Fruit fly (Drosophila melanogaster) whole organism, embryonic: ENCODE data around the gene trk.

ENCODE experiments used
- Asciz ChIP-seq: fragments of 200-800 bp; sonication (Bioruptor generic); optimal IDR thresholded peaks from 2 replicates; lab custom pipeline; 2017; ENCODE audit warnings: missing biosample characterization, mild to moderate bottlenecking, missing genetic modification characterization, missing genetic modification reagents
- Atf-2 ChIP-seq: fragments of 200-800 bp; sonication (Bioruptor generic); optimal IDR thresholded peaks from 2 replicates; lab custom pipeline; 2016; ENCODE audit warnings: missing biosample characterization, missing genetic modification characterization
- B-H1 ChIP-seq: fragments of 200-800 bp; sonication (Bioruptor generic); IDR thresholded peaks from 3 replicates; pipeline ENCODE4 v1.3.6; 2022; ENCODE audit warnings: missing biosample characterization, missing genetic modification characterization
- Blimp-1 ChIP-seq: fragments of 200-800 bp; sonication (Bioruptor generic); optimal IDR thresholded peaks from 3 replicates; lab custom pipeline; 2018; ENCODE audit warnings: missing biosample characterization, missing genetic modification characterization, mild to moderate bottlenecking, moderate library complexity, missing genetic modification reagents
- CG12071 ChIP-seq: fragments of 200-800 bp; sonication (Bioruptor generic); optimal IDR thresholded peaks from 3 replicates; lab custom pipeline; 2018; ENCODE audit warnings: missing biosample characterization, mild to moderate bottlenecking, missing genetic modification characterization
- CG13624 ChIP-seq: fragments of 200-800 bp; sonication (Bioruptor generic); optimal IDR thresholded peaks from 2 replicates; lab custom pipeline; 2016; ENCODE audit warnings: missing biosample characterization, missing genetic modification characterization
- CG15601 ChIP-seq: fragments of 200-800 bp; sonication (Bioruptor generic); optimal IDR thresholded peaks from 3 replicates; lab custom pipeline; 2019; ENCODE audit warnings: missing biosample characterization, mild to moderate bottlenecking, missing genetic modification characterization, moderate library complexity
- CG1603 ChIP-seq: fragments of 200-800 bp; sonication (Bioruptor generic); optimal IDR thresholded peaks from 2 replicates; lab custom pipeline; 2019; ENCODE audit warnings: missing biosample characterization, mild to moderate bottlenecking, missing genetic modification characterization, moderate library complexity
- CG16813 ChIP-seq: fragments of 200-800 bp; sonication (Bioruptor generic); IDR thresholded peaks from 3 replicates; pipeline ENCODE4 v1.3.6; 2022; ENCODE audit warnings: missing biosample characterization, missing genetic modification characterization; ENCODE audit not compliant: partially characterized antibody
- CG17186 ChIP-seq: fragments of 200-800 bp; sonication (Bioruptor generic); optimal IDR thresholded peaks from 3 replicates; lab custom pipeline; 2017; ENCODE audit warnings: missing biosample characterization, missing genetic modification reagents, missing genetic modification characterization
- CG17802 ChIP-seq: fragments of 200-800 bp; sonication (Bioruptor generic); optimal IDR thresholded peaks from 2 replicates; lab custom pipeline; 2018; ENCODE audit warnings: missing biosample characterization, mild to moderate bottlenecking, missing genetic modification characterization, moderate library complexity
- CG33557 ChIP-seq: fragments of 200-800 bp; sonication (Bioruptor generic); optimal IDR thresholded peaks from 2 replicates; lab custom pipeline; 2019; ENCODE audit warnings: missing biosample characterization, mild to moderate bottlenecking, missing genetic modification characterization, moderate library complexity
- CG4360 ChIP-seq: fragments of 200-800 bp; sonication (Bioruptor generic); IDR thresholded peaks from 2 replicates; pipeline ENCODE4 v1.3.6; 2022; ENCODE audit warnings: missing biosample characterization, missing genetic modification characterization
- CG4404 ChIP-seq: fragments of 200-800 bp; sonication (Bioruptor generic); IDR thresholded peaks from 2 replicates; pipeline ENCODE4 v1.3.6; 2022; ENCODE audit warnings: missing biosample characterization, missing genetic modification characterization
- CG4707 ChIP-seq: fragments of 200-800 bp; sonication (Bioruptor generic); optimal IDR thresholded peaks from 2 replicates; lab custom pipeline; 2018; ENCODE audit warnings: missing biosample characterization, mild to moderate bottlenecking, missing genetic modification characterization, moderate library complexity
- CG5245 ChIP-seq: fragments of 200-800 bp; sonication (Bioruptor generic); optimal IDR thresholded peaks from 3 replicates; lab custom pipeline; 2016; ENCODE audit warnings: missing biosample characterization, missing genetic modification characterization
- CG6175 ChIP-seq: fragments of 200-800 bp; sonication (Bioruptor generic); IDR thresholded peaks from 3 replicates; pipeline ENCODE4 v1.3.6; 2022; ENCODE audit warnings: missing biosample characterization, missing genetic modification characterization
- CG7987 ChIP-seq: fragments of 200-800 bp; sonication (Bioruptor generic); optimal IDR thresholded peaks from 2 replicates; lab custom pipeline; 2018; ENCODE audit warnings: missing biosample characterization, mild to moderate bottlenecking, missing genetic modification characterization, moderate library complexity
- CG8924 ChIP-seq: fragments of 200-800 bp; optimal IDR thresholded peaks from 3 replicates; lab custom pipeline; 2019; ENCODE audit warnings: missing biosample characterization, mild to moderate bottlenecking, missing genetic modification characterization, moderate library complexity
- CG9797 ChIP-seq: fragments of 200-800 bp; sonication (Bioruptor generic); optimal IDR thresholded peaks from 3 replicates; lab custom pipeline; 2018; ENCODE audit warnings: missing biosample characterization, mild to moderate bottlenecking, missing genetic modification characterization
- CG9932 ChIP-seq: fragments of 200-800 bp; sonication (Bioruptor generic); IDR thresholded peaks from 2 replicates; pipeline ENCODE4 v1.3.6; 2022; ENCODE audit warnings: missing biosample characterization, missing genetic modification characterization
- Dfd ChIP-seq, 2 experiments: fragments of >200 bp; optimal IDR thresholded peaks; 2 replicates each; lab custom pipeline; 2017; ENCODE audit warnings: missing biosample characterization in 2 of 2, missing genetic modification characterization in 2 of 2
- HLHmδ ChIP-seq: fragments of 200-800 bp; sonication (Bioruptor generic); optimal IDR thresholded peaks from 2 replicates; lab custom pipeline; 2018; ENCODE audit warnings: missing biosample characterization, mild to moderate bottlenecking, missing genetic modification characterization, moderate library complexity
- MESR4 ChIP-seq: fragments of 200-800 bp; sonication (Bioruptor generic); optimal IDR thresholded peaks from 2 replicates; lab custom pipeline; 2018; ENCODE audit warnings: missing biosample characterization, mild to moderate bottlenecking, missing genetic modification characterization, moderate library complexity
- Max ChIP-seq: fragments of 200-800 bp; sonication (Bioruptor generic); optimal IDR thresholded peaks from 2 replicates; lab custom pipeline; 2016; ENCODE audit warnings: missing biosample characterization, mild to moderate bottlenecking, missing genetic modification characterization
- Nf-YC ChIP-seq: fragments of 200-800 bp; optimal IDR thresholded peaks from 3 replicates; lab custom pipeline; 2019; ENCODE audit warnings: missing biosample characterization, mild to moderate bottlenecking, missing genetic modification characterization, moderate library complexity
- NfI ChIP-seq: fragments of 200-800 bp; sonication (Bioruptor generic); optimal IDR thresholded peaks from 3 replicates; lab custom pipeline; 2018; ENCODE audit warnings: missing biosample characterization, mild to moderate bottlenecking, missing genetic modification characterization, moderate library complexity
- Optix ChIP-seq: fragments of 200-800 bp; sonication (Bioruptor generic); IDR thresholded peaks from 3 replicates; pipeline ENCODE4 v1.3.6; 2022; ENCODE audit warnings: missing biosample characterization, missing genetic modification characterization
- Trl ChIP-seq, 3 experiments: fragments of >200 bp in 2 of 3; fragments of 200-800 bp in 1 of 3; sonication (Bioruptor generic) in 1 of 3; optimal IDR thresholded peaks; 2 replicates in 1 of 3; 3 replicates in 2 of 3; lab custom pipeline; 2016 to 2017; ENCODE audit warnings: missing biosample characterization in 1 of 3, missing genetic modification characterization in 1 of 3
- YL-1 ChIP-seq: fragments of 200-800 bp; sonication (Bioruptor generic); optimal IDR thresholded peaks from 3 replicates; lab custom pipeline; 2017; ENCODE audit warnings: missing biosample characterization, mild to moderate bottlenecking, missing genetic modification characterization
- al ChIP-seq: fragments of 200-800 bp; sonication (Bioruptor generic); IDR thresholded peaks from 2 replicates; pipeline ENCODE4 v1.3.6; 2022; ENCODE audit warnings: missing biosample characterization, missing genetic modification characterization
- aop ChIP-seq: fragments of 200-800 bp; sonication (Bioruptor generic); IDR thresholded peaks from 2 replicates; pipeline ENCODE4 v1.3.6; 2022; ENCODE audit warnings: missing biosample characterization, missing genetic modification characterization
- az2 ChIP-seq: fragments of 200-800 bp; sonication (Bioruptor generic); optimal IDR thresholded peaks from 3 replicates; lab custom pipeline; 2016; ENCODE audit warnings: missing biosample characterization, missing genetic modification characterization
- bowl ChIP-seq: fragments of 200-800 bp; sonication (Bioruptor generic); IDR thresholded peaks from 2 replicates; pipeline ENCODE4 v1.3.6; 2022; ENCODE audit warnings: missing biosample characterization, missing genetic modification characterization
- caup ChIP-seq: fragments of 200-800 bp; sonication (Bioruptor generic); optimal IDR thresholded peaks from 3 replicates; lab custom pipeline; 2017; ENCODE audit warnings: missing biosample characterization, mild to moderate bottlenecking, missing genetic modification characterization, moderate library complexity; ENCODE audit not compliant: severe bottlenecking
- cg ChIP-seq: fragments of 200-800 bp; sonication (Bioruptor generic); optimal IDR thresholded peaks from 3 replicates; lab custom pipeline; 2019; ENCODE audit warnings: missing biosample characterization, mild to moderate bottlenecking, missing genetic modification characterization, moderate library complexity
- chinmo ChIP-seq: fragments of 200-800 bp; sonication (Bioruptor generic); IDR thresholded peaks from 4 replicates; pipeline ENCODE4 v1.3.6; 2022; ENCODE audit warnings: missing biosample characterization, missing genetic modification characterization; ENCODE audit not compliant: partially characterized antibody
- chn ChIP-seq: fragments of 200-800 bp; sonication (Bioruptor generic); optimal IDR thresholded peaks from 2 replicates; lab custom pipeline; 2016; ENCODE audit warnings: missing biosample characterization, missing genetic modification characterization
- corto ChIP-seq: fragments of 200-800 bp; sonication (Bioruptor generic); optimal IDR thresholded peaks from 2 replicates; lab custom pipeline; 2016; ENCODE audit warnings: missing biosample characterization, mild to moderate bottlenecking, missing genetic modification characterization, moderate library complexity
- dati ChIP-seq: fragments of 200-800 bp; sonication (Bioruptor generic); IDR thresholded peaks from 2 replicates; pipeline ENCODE4 v1.3.6; 2022; ENCODE audit warnings: missing biosample characterization, missing genetic modification characterization
- eve ChIP-seq, 2 experiments: fragments of >200 bp; optimal IDR thresholded peaks; 2 replicates each; lab custom pipeline; 2017; ENCODE audit warnings: missing biosample characterization in 2 of 2, missing genetic modification characterization in 2 of 2
- nerfin-1 ChIP-seq: fragments of 200-800 bp; sonication (Bioruptor generic); optimal IDR thresholded peaks from 3 replicates; lab custom pipeline; 2019; ENCODE audit warnings: missing biosample characterization, mild to moderate bottlenecking, missing genetic modification characterization, moderate library complexity
- pnt ChIP-seq: fragments of 200-800 bp; sonication (Bioruptor generic); optimal IDR thresholded peaks from 3 replicates; lab custom pipeline; 2016; ENCODE audit warnings: missing biosample characterization, missing genetic modification characterization
- pzg ChIP-seq: fragments of 200-800 bp; sonication (Bioruptor generic); optimal IDR thresholded peaks from 3 replicates; lab custom pipeline; 2018; ENCODE audit warnings: missing biosample characterization, mild to moderate bottlenecking, missing genetic modification characterization, moderate library complexity
- ro ChIP-seq: fragments of 200-800 bp; sonication (Bioruptor generic); IDR thresholded peaks from 2 replicates; pipeline ENCODE4 v1.3.6; 2022; ENCODE audit warnings: missing biosample characterization, missing genetic modification characterization
- row ChIP-seq: fragments of 200-800 bp; sonication (Bioruptor generic); IDR thresholded peaks from 3 replicates; pipeline ENCODE4 v1.3.6; 2022; ENCODE audit warnings: missing biosample characterization, missing genetic modification characterization
- tup ChIP-seq: fragments of 200-800 bp; sonication (Bioruptor generic); optimal IDR thresholded peaks from 2 replicates; lab custom pipeline; 2016; ENCODE audit warnings: missing biosample characterization, mild to moderate bottlenecking, missing genetic modification characterization, moderate library complexity
- yki ChIP-seq: fragments of >200 bp; optimal IDR thresholded peaks from 3 replicates; lab custom pipeline; 2018
- zen ChIP-seq: fragments of 200-800 bp; sonication (Bioruptor generic); optimal IDR thresholded peaks from 3 replicates; lab custom pipeline; 2018; ENCODE audit warnings: missing biosample characterization, mild to moderate bottlenecking, missing genetic modification characterization, moderate library complexity

trk gene

dm6 chr2L:10306518-10307260 lies 34.6 kb upstream of the trk start, which contains the start of the genes CG5390 and CG4968 (continued):
- TF ChIP-seq NfI: peak; percentile 72
- peak; percentile 38 for TF ChIP-seq CG4707
- TF ChIP-seq CG17802 (tag; lab: Kevin White, UChicago): peak; percentile 7
- TF ChIP-seq chn (GFP tag; lab: Kevin White, UChicago): peak; percentile 1
- no peak for TF ChIP-seq CG17186 (GFP tag; lab: Kevin White, UChicago)
- TF ChIP-seq CG4360: no peak
- peak; percentile 60 for TF ChIP-seq nerfin-1
- TF ChIP-seq al (GFP tag; lab: Robert Waterston, UW): peak; percentile 55
- TF ChIP-seq chinmo: 0 out of 4 replicates have a peak, but pooled peaks have one; percentile 65
- peak; percentile 78 for TF ChIP-seq Nf-YC
- TF ChIP-seq CG9797: no peak
- no peak for TF ChIP-seq Atf-2 (GFP tag; lab: Kevin White, UChicago)
- TF ChIP-seq CG16813: peak; percentile 32; the same call in 1 of the 3 replicates
- peak; percentile 61 for TF ChIP-seq caup (GFP tag; lab: Kevin White, UChicago)
- TF ChIP-seq row (GFP tag; lab: Robert Waterston, UW): peak; percentile 82
- TF ChIP-seq CG8924 (tag; lab: Kevin White, UChicago): peak; percentile 81
- TF ChIP-seq Dfd (GFP tag; optimal IDR thresholded peaks at IDR 0.05; lab: Kevin White, UChicago): no peak
- peak; percentile 34; the same call in 1 of the 3 replicates for TF ChIP-seq B-H1 (GFP tag; lab: Robert Waterston, UW)
- peak; percentile 85 for TF ChIP-seq YL-1 (GFP tag; lab: Kevin White, UChicago)
- no peak for TF ChIP-seq bowl
- no peak for TF ChIP-seq CG5245 (GFP tag; lab: Kevin White, UChicago)
- TF ChIP-seq cg (GFP tag; lab: Kevin White, UChicago): peak; percentile 88
- TF ChIP-seq CG12071: no peak
- peak; percentile 40 for TF ChIP-seq HLHmδ
- no peak for TF ChIP-seq CG4404 (GFP tag; lab: Robert Waterston, UW)
- TF ChIP-seq CG6175 (GFP tag; lab: Robert Waterston, UW): no peak
- TF ChIP-seq tup (GFP tag; lab: Kevin White, UChicago): peak; percentile 35
- TF ChIP-seq CG9932 (GFP tag; lab: Robert Waterston, UW): peak; percentile 79
- peak; percentile 79 for TF ChIP-seq corto (GFP tag; lab: Kevin White, UChicago)
- peak; percentile 54 for TF ChIP-seq az2 (GFP tag; lab: Kevin White, UChicago)
- peak; percentile 87 for TF ChIP-seq CG15601 (tag; lab: Kevin White, UChicago)
- peak; percentile 71 for TF ChIP-seq CG1603 (tag; lab: Kevin White, UChicago)
- TF ChIP-seq Optix (GFP tag; lab: Robert Waterston, UW): no peak
- peak; percentile 81 for TF ChIP-seq MESR4 (GFP tag; lab: Kevin White, UChicago)
- no peak for TF ChIP-seq yki
- TF ChIP-seq aop: no peak
- no peak for TF ChIP-seq Trl (optimal IDR thresholded peaks at IDR 0.05; lab: Kevin White, UChicago)
- TF ChIP-seq Trl (GFP tag; optimal IDR thresholded peaks at IDR 0.05; lab: Kevin White, UChicago): no peak
- TF ChIP-seq CG33557 (GFP tag; lab: Kevin White, UChicago): peak; percentile 32
- peak; percentile 33 for TF ChIP-seq zen (tag; lab: Kevin White, UChicago)
- no peak for TF ChIP-seq Blimp-1 (GFP tag; lab: Kevin White, UChicago)
- peak; percentile 50 for TF ChIP-seq Max (GFP tag; lab: Kevin White, UChicago)
- TF ChIP-seq Asciz (GFP tag; lab: Kevin White, UChicago): peak; percentile 52
- no peak for TF ChIP-seq pnt (GFP tag; lab: Kevin White, UChicago)
- no peak for TF ChIP-seq eve (GFP tag; optimal IDR thresholded peaks at IDR 0.05; lab: Kevin White, UChicago)
- peak; percentile 43 for TF ChIP-seq CG13624 (GFP tag; lab: Kevin White, UChicago)
- TF ChIP-seq CG7987 (GFP tag; lab: Kevin White, UChicago): no peak
- TF ChIP-seq dati (GFP tag; lab: Robert Waterston, UW): no peak
- TF ChIP-seq pzg (GFP tag; lab: Kevin White, UChicago): peak; percentile 69
- no peak for TF ChIP-seq ro (GFP tag; lab: Robert Waterston, UW)
